Worm (Caenorhabditis elegans) whole organism, early embryonic: ENCODE measurements around the gene C54E4.1.
"Not testable (repeated sequence)": the region's sequence is repeated elsewhere in the genome, so short reads cannot be mapped to it uniquely, and the experiment has no call there.

ENCODE experiments used
- B0310.2 ChIP-seq: sonication (generic microtip); optimal IDR thresholded peaks from 2 replicates; lab custom pipeline; 2016; ENCODE audit warnings: mild to moderate bottlenecking, missing genetic modification characterization, missing compliant biosample characterization
- F13C5.2 ChIP-seq: sonication (generic microtip); optimal IDR thresholded peaks from 2 replicates; lab custom pipeline; 2017; ENCODE audit warnings: mild to moderate bottlenecking, missing genetic modification characterization, inconsistent platforms, missing compliant biosample characterization
- aly-1 ChIP-seq: sonication (generic microtip); optimal IDR thresholded peaks from 2 replicates; lab custom pipeline; 2016; ENCODE audit warnings: missing genetic modification characterization, missing compliant biosample characterization
- ama-1 ChIP-seq: fragments of 150-350 bp; optimal IDR thresholded peaks from 2 replicates; lab custom pipeline; 2014
- ceh-13 ChIP-seq: fragments of 200-800 bp; sonication (Bioruptor generic); optimal IDR thresholded peaks from 2 replicates; lab custom pipeline; 2018; ENCODE audit warnings: mild to moderate bottlenecking, missing genetic modification characterization, missing compliant biosample characterization
- ceh-36 ChIP-seq: sonication (generic microtip); optimal IDR thresholded peaks from 2 replicates; lab custom pipeline; 2016; ENCODE audit warnings: missing genetic modification characterization, inconsistent platforms, missing compliant biosample characterization
- ets-7 ChIP-seq: sonication (generic microtip); optimal IDR thresholded peaks from 2 replicates; lab custom pipeline; 2016; ENCODE audit warnings: missing genotype, missing genetic modification characterization, missing compliant biosample characterization
- flt-1 ChIP-seq: fragments of 200-800 bp; sonication (Bioruptor generic); IDR thresholded peaks from 2 replicates; pipeline ENCODE4 v1.3.6; 2022; ENCODE audit warnings: missing genetic modification characterization, missing compliant biosample characterization
- hmbx-1 ChIP-seq: sonication (generic microtip); optimal IDR thresholded peaks from 2 replicates; lab custom pipeline; 2016; ENCODE audit warnings: mild to moderate bottlenecking, missing genetic modification characterization, missing compliant biosample characterization
- hmg-4 ChIP-seq: fragments of 200-800 bp; sonication (Bioruptor generic); optimal IDR thresholded peaks from 2 replicates; lab custom pipeline; 2018; ENCODE audit warnings: mild to moderate bottlenecking, missing genetic modification characterization, missing compliant biosample characterization
- hnd-1 ChIP-seq: sonication (generic microtip); optimal IDR thresholded peaks from 2 replicates; lab custom pipeline; 2016; ENCODE audit warnings: missing genetic modification characterization, missing compliant biosample characterization
- pes-1 ChIP-seq: fragments of 200-800 bp; sonication (Bioruptor generic); IDR thresholded peaks from 2 replicates; pipeline ENCODE4 v1.3.6; 2022; ENCODE audit warnings: missing genetic modification reagents, missing genetic modification characterization, missing compliant biosample characterization
- scrt-1 ChIP-seq: fragments of 200-800 bp; sonication (Bioruptor generic); IDR thresholded peaks from 2 replicates; pipeline ENCODE4 v1.3.6; 2022; ENCODE audit warnings: missing genetic modification characterization, missing compliant biosample characterization
- sea-1 ChIP-seq: fragments of 200-800 bp; sonication (Bioruptor generic); conservative IDR thresholded peaks from 2 replicates; pipeline ENCODE4 v1.3.6; 2022; ENCODE audit warnings: missing genetic modification characterization, missing compliant biosample characterization
- tbx-11 ChIP-seq: fragments of 200-800 bp; sonication (Bioruptor generic); IDR thresholded peaks from 2 replicates; pipeline ENCODE4 v1.3.6; 2022; ENCODE audit warnings: missing genetic modification characterization, missing compliant biosample characterization
- tbx-37 ChIP-seq: fragments of 200-800 bp; sonication (Bioruptor generic); conservative IDR thresholded peaks from 2 replicates; pipeline ENCODE4 v1.3.6; 2022; ENCODE audit warnings: missing genetic modification reagents, missing genetic modification characterization, missing compliant biosample characterization
- tra-4 ChIP-seq: sonication (generic microtip); optimal IDR thresholded peaks from 2 replicates; lab custom pipeline; 2017; ENCODE audit warnings: missing genetic modification characterization, missing compliant biosample characterization

The C54E4.1 gene

ce11 chrIV:2170332-2170731, 5.1 kb upstream of the C54E4.1 start:
- TF ChIP-seq pes-1: no peak
- no peak for TF ChIP-seq hnd-1 (tag; lab: Kevin White, UChicago)
- TF ChIP-seq scrt-1 (GFP tag; lab: Robert Waterston, UW): no peak
- no peak for TF ChIP-seq aly-1 (tag; lab: Kevin White, UChicago)
- no peak for TF ChIP-seq tbx-37 (GFP tag; lab: Robert Waterston, UW)
- no peak for TF ChIP-seq hmbx-1
- TF ChIP-seq ceh-13: no peak
- TF ChIP-seq ama-1 (lab: Kevin White, UChicago): no peak

DNA sequence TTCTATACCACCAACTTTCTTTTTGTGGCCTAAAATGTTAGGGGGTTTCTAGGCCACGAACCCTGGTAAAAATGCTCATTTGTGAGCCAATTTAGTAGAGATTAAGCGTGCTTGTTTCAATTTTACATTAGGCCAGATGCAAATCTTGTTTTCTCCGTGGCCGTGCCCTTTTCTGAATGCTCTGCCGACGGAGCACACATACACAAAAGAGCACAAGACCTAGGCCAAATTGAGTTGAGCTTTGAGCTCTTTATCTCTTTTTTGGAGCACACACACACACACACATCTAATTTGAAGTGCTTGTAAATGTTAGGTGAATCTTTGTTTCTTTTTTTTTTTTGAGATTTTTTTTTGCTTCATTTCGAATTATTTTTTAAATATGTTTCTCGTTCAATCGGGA, 2.5 kb upstream of the C54E4.1 start:
- no peak for TF ChIP-seq aly-1 (tag; lab: Kevin White, UChicago)
- no peak for TF ChIP-seq hmg-4
- no peak for TF ChIP-seq sea-1 (GFP tag; lab: Robert Waterston, UW)
- TF ChIP-seq pes-1: no peak
- TF ChIP-seq hnd-1 (tag; lab: Kevin White, UChicago): no peak
- no peak for TF ChIP-seq scrt-1 (GFP tag; lab: Robert Waterston, UW)
- no peak for TF ChIP-seq flt-1
- no peak for TF ChIP-seq ama-1 (lab: Kevin White, UChicago)
- TF ChIP-seq tbx-11 (GFP tag; lab: Robert Waterston, UW): no peak
- no peak for TF ChIP-seq B0310.2 (tag; lab: Kevin White, UChicago)

ce11 chrIV:2177545-2177944, 2.2 kb downstream of the C54E4.1 start, which contains the start of gene hrpu-2:
TSS of gene hrpu-2 (plus strand) at chrIV:2177896.
- TF ChIP-seq flt-1 (no peak), pes-1 (no peak), hnd-1 (tag; lab: Kevin White, UChicago) (no peak), F13C5.2 (tag; lab: Kevin White, UChicago) (peak; percentile 64), scrt-1 (GFP tag; lab: Robert Waterston, UW) (no peak)

- TF ChIP-seq B0310.2 (tag; lab: Kevin White, UChicago) (no peak), hmg-4 (no peak), tbx-11 (GFP tag; lab: Robert Waterston, UW) (no peak), ceh-13 (no peak), ceh-36 (tag; lab: Kevin White, UChicago) (no peak), F13C5.2 (tag; lab: Kevin White, UChicago) (no peak), tbx-37 (GFP tag; lab: Robert Waterston, UW) (no peak), hmbx-1 (no peak), tra-4 (tag; lab: Kevin White, UChicago) (no peak), pes-1 (no peak)
Observed at ce11 chrIV:2193037-2193436, 17.6 kb downstream of the C54E4.1 start.

DNA sequence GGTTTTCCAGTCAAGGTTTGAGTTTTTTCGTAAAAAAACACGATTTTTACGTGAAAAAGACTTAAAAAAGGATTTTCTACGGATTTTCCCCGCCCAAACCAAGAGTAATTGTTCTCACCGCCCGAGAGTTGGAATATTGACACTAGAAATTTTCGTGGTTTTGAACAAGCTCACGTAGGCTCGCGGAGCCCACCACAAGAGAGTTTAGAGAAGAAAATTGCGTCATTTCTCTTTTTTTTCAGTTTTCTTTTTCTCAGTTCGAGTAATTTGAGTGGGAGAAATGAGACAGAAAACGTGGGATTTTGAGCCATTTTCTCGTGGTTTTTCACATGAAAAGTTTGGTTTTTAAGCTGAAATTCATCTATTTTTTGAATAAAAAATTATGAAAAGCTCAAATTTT, 18.2 kb downstream of the C54E4.1 start:
- TF ChIP-seq flt-1: no peak
- no peak for TF ChIP-seq hmg-4
- no peak for TF ChIP-seq tra-4 (tag; lab: Kevin White, UChicago)
- no peak for TF ChIP-seq ceh-13
- no peak for TF ChIP-seq pes-1
- TF ChIP-seq hmbx-1: no peak
- no peak for TF ChIP-seq sea-1 (GFP tag; lab: Robert Waterston, UW)
- TF ChIP-seq scrt-1 (GFP tag; lab: Robert Waterston, UW): no peak
- no peak for TF ChIP-seq ama-1 (lab: Kevin White, UChicago)
- TF ChIP-seq ets-7 (tag; lab: Kevin White, UChicago): no peak
- TF ChIP-seq tbx-37 (GFP tag; lab: Robert Waterston, UW): no peak
- no peak for TF ChIP-seq B0310.2 (tag; lab: Kevin White, UChicago)
- TF ChIP-seq aly-1 (tag; lab: Kevin White, UChicago): no peak
- TF ChIP-seq hnd-1 (tag; lab: Kevin White, UChicago): no peak
- TF ChIP-seq F13C5.2 (tag; lab: Kevin White, UChicago): no peak
- TF ChIP-seq tbx-11 (GFP tag; lab: Robert Waterston, UW): no peak
- TF ChIP-seq ceh-36 (tag; lab: Kevin White, UChicago): no peak

DNA sequence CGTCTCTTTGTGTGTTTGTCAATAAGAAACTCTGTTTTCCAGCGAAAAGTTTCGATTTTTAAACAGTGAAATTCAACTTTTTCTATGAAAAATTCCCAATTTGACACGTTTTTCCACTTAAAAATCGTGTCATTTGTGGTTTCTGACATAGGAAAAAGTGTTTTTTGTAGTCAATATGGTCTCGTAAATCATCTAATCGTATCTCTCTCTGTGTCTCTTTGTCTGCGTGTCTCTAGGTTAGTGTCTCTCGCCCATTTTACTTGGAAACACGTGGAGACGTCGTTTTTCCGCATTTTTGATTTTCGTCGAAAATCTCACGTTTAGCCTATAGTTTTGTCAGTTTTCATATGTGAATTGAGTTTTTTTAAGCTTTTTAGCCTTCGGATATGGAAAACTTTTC, 20.2 kb downstream of the C54E4.1 start:
- TF ChIP-seq flt-1: no peak

ce11 chrIV:2198741-2199140, 23.4 kb downstream of the C54E4.1 start, which contains the start of gene Y71G10AR.4:
TSS of gene Y71G10AR.4 (plus strand) at chrIV:2199041.
- no peak for TF ChIP-seq tbx-37 (GFP tag; lab: Robert Waterston, UW)

ce11 chrIV:2216756-2217155, 41.4 kb downstream of the C54E4.1 start, which contains the start of gene T04C4.3:
TSS of gene T04C4.3 (minus strand) at chrIV:2216856.
- not testable (repeated sequence) for TF ChIP-seq scrt-1 (GFP tag; lab: Robert Waterston, UW); aly-1 (tag; lab: Kevin White, UChicago); ceh-13

- TF ChIP-seq pes-1: peak; percentile 30; the same call in 1 of the 2 replicates
- no peak for TF ChIP-seq tra-4 (tag; lab: Kevin White, UChicago)
- TF ChIP-seq hmg-4: peak; percentile 54
- no peak for TF ChIP-seq ama-1 (lab: Kevin White, UChicago)
- TF ChIP-seq hmbx-1: no peak
Observed at ce11 chrIV:2217260-2217659, 41.9 kb downstream of the C54E4.1 start.
